Fruit fly (Drosophila melanogaster): ENCODE measurements around the gene Top3alpha.
A peak's percentile ranks its signal among the peaks of the same experiment; 100 is the strongest.

Top3alpha gene

dm6 chr2L:19497983-19498382 is at the start of gene Top3alpha:
Gene Top3alpha (plus strand): TSS chr2L:19498168.
- TF ChIP-seq CG17801 (GFP tag; optimal IDR thresholded peaks at IDR 0.05; ENCODE audit: partially characterized antibody), result peak; percentile 40

- TF ChIP-seq CG17801 (GFP tag; optimal IDR thresholded peaks at IDR 0.05; ENCODE audit: partially characterized antibody), result no peak
Measured at dm6 chr2L:19452535-19453317, 45.2 kb upstream of the Top3alpha start.

- TF ChIP-seq CG17801 (GFP tag; optimal IDR thresholded peaks at IDR 0.05; ENCODE audit: partially characterized antibody), result peak; percentile 3
Measured at dm6 chr2L:19453381-19453780, 44.6 kb upstream of the Top3alpha start, which contains the start of gene Top2. Gene Top2 (minus strand): TSS chr2L:19453490.

- no peak for TF ChIP-seq CG17801 (GFP tag; optimal IDR thresholded peaks at IDR 0.05; ENCODE audit: partially characterized antibody)
Measured at dm6 chr2L:19454070-19454751, 43.8 kb upstream of the Top3alpha start, which contains the start of gene CG10026. Gene CG10026 (plus strand): TSS chr2L:19454256.

dm6 chr2L:19455209-19455608 is 42.8 kb upstream of the Top3alpha start:
- no peak for TF ChIP-seq CG17801 (GFP tag; optimal IDR thresholded peaks at IDR 0.05; ENCODE audit: partially characterized antibody)

dm6 chr2L:19455723-19456122 is 42.2 kb upstream of the Top3alpha start:
- no peak for TF ChIP-seq CG17801 (GFP tag; optimal IDR thresholded peaks at IDR 0.05; ENCODE audit: partially characterized antibody)

dm6 chr2L:19457890-19458580 is 39.9 kb upstream of the Top3alpha start:
- no peak for TF ChIP-seq CG17801 (GFP tag; optimal IDR thresholded peaks at IDR 0.05; ENCODE audit: partially characterized antibody)

- no peak for TF ChIP-seq CG17801 (GFP tag; optimal IDR thresholded peaks at IDR 0.05; ENCODE audit: partially characterized antibody)
Measured at dm6 chr2L:19459404-19459803, 38.6 kb upstream of the Top3alpha start.

- no peak for TF ChIP-seq CG17801 (GFP tag; optimal IDR thresholded peaks at IDR 0.05; ENCODE audit: partially characterized antibody)
Measured at dm6 chr2L:19462898-19463297, 35.1 kb upstream of the Top3alpha start.

dm6 chr2L:19463405-19463804 is 34.6 kb upstream of the Top3alpha start:
- TF ChIP-seq CG17801 (GFP tag; optimal IDR thresholded peaks at IDR 0.05; ENCODE audit: partially characterized antibody), result no peak

dm6 chr2L:19463824-19464317 is 34.1 kb upstream of the Top3alpha start, which contains the start of gene tj:
Gene tj (plus strand): TSS chr2L:19464267.
- no peak for TF ChIP-seq CG17801 (GFP tag; optimal IDR thresholded peaks at IDR 0.05; ENCODE audit: partially characterized antibody)

dm6 chr2L:19469090-19469489 is 28.9 kb upstream of the Top3alpha start:
- TF ChIP-seq CG17801 (GFP tag; optimal IDR thresholded peaks at IDR 0.05; ENCODE audit: partially characterized antibody), result no peak

- no peak for TF ChIP-seq CG17801 (GFP tag; optimal IDR thresholded peaks at IDR 0.05; ENCODE audit: partially characterized antibody)
Measured at dm6 chr2L:19469751-19470150, 28.2 kb upstream of the Top3alpha start.

- TF ChIP-seq CG17801 (GFP tag; optimal IDR thresholded peaks at IDR 0.05; ENCODE audit: partially characterized antibody), result peak; percentile 86
Measured at dm6 chr2L:19472256-19472655, 25.7 kb upstream of the Top3alpha start.

- no peak for TF ChIP-seq CG17801 (GFP tag; optimal IDR thresholded peaks at IDR 0.05; ENCODE audit: partially characterized antibody)
Measured at dm6 chr2L:19473397-19474009, 24.5 kb upstream of the Top3alpha start.

All from ovary, adult (tissue).